Fruit fly (Drosophila melanogaster) whole organism, wandering third instar larva: ENCODE results near the gene ND-B14.5A.

ENCODE experiments used
- Abd-B ChIP-seq: fragments of >200 bp; optimal IDR thresholded peaks from 2 replicates; lab custom pipeline; 2017; ENCODE audit warnings: missing biosample characterization, missing genetic modification characterization
- CG32264 ChIP-seq: fragments of 200-800 bp; sonication (Bioruptor generic); optimal IDR thresholded peaks from 2 replicates; lab custom pipeline; 2016; ENCODE audit warnings: missing biosample characterization, missing genetic modification characterization
- CG9705 ChIP-seq: fragments of 200-800 bp; sonication (Bioruptor generic); optimal IDR thresholded peaks from 2 replicates; lab custom pipeline; 2018; ENCODE audit warnings: missing biosample characterization, mild to moderate bottlenecking, missing genetic modification characterization
- CrebA ChIP-seq: fragments of 200-800 bp; sonication (Bioruptor generic); optimal IDR thresholded peaks from 2 replicates; lab custom pipeline; 2016; ENCODE audit warnings: missing biosample characterization, mild to moderate bottlenecking, missing genetic modification characterization, borderline replicate concordance
- Dfd ChIP-seq: fragments of >200 bp; optimal IDR thresholded peaks from 2 replicates; lab custom pipeline; 2017; ENCODE audit warnings: missing biosample characterization, missing genetic modification characterization
- Dif ChIP-seq: fragments of 200-275, 200-300 bp; sonication (Bioruptor generic); optimal IDR thresholded peaks from 2 replicates; lab custom pipeline; 2018; ENCODE audit warnings: missing biosample characterization, missing genetic modification characterization; ENCODE audit not compliant: partially characterized antibody
- GATAd ChIP-seq: sonication (Bioruptor generic); optimal IDR thresholded peaks from 2 replicates; lab custom pipeline; 2016; ENCODE audit warnings: missing biosample characterization, missing genetic modification characterization
- HLH106 ChIP-seq: fragments of 200-800 bp; optimal IDR thresholded peaks from 3 replicates; lab custom pipeline; 2019; ENCODE audit warnings: missing biosample characterization, mild to moderate bottlenecking, missing genetic modification characterization, moderate library complexity
- Hnf4 ChIP-seq: fragments of 200-800 bp; sonication (Bioruptor generic); optimal IDR thresholded peaks from 2 replicates; lab custom pipeline; 2016; ENCODE audit warnings: missing biosample characterization, mild to moderate bottlenecking, missing genetic modification characterization
- Jra ChIP-seq: sonication (Bioruptor generic); optimal IDR thresholded peaks from 2 replicates; lab custom pipeline; 2016; ENCODE audit warnings: missing biosample characterization, missing genetic modification characterization
- Mio ChIP-seq: sonication (Bioruptor generic); optimal IDR thresholded peaks from 2 replicates; lab custom pipeline; 2016; ENCODE audit warnings: missing biosample characterization, missing genetic modification characterization
- Myc ChIP-seq: fragments of >200 bp; optimal IDR thresholded peaks from 2 replicates; lab custom pipeline; 2017
- N ChIP-seq: fragments of >200 bp; optimal IDR thresholded peaks from 2 replicates; lab custom pipeline; 2018; ENCODE audit warnings: missing biosample characterization, missing external identifiers, missing genetic modification characterization
- OdsH ChIP-seq: fragments of 200-800 bp; sonication (Bioruptor generic); optimal IDR thresholded peaks from 2 replicates; lab custom pipeline; 2016; ENCODE audit warnings: missing biosample characterization, mild to moderate bottlenecking, missing genetic modification characterization
- Rel ChIP-seq, 2 experiments: fragments of 200-800 bp; sonication (Bioruptor generic) in 1 of 2; optimal IDR thresholded peaks; 2 replicates in 1 of 2; 3 replicates in 1 of 2; lab custom pipeline; 2016 to 2019; ENCODE audit warnings: mild to moderate bottlenecking in 2 of 2, missing biosample characterization in 2 of 2, missing genetic modification characterization in 2 of 2, moderate library complexity in 1 of 2
- Sp1 ChIP-seq: fragments of 200-800 bp; sonication (Bioruptor generic); optimal IDR thresholded peaks from 3 replicates; lab custom pipeline; 2019; ENCODE audit warnings: missing biosample characterization, mild to moderate bottlenecking, missing genetic modification characterization, moderate library complexity
- Vsx2 ChIP-seq: fragments of 200-300, 225-300 bp; sonication (Bioruptor generic); optimal IDR thresholded peaks from 2 replicates; lab custom pipeline; 2018; ENCODE audit warnings: missing biosample characterization, missing genetic modification characterization; ENCODE audit not compliant: partially characterized antibody
- br ChIP-seq: fragments of 200-800 bp; sonication (Bioruptor generic); optimal IDR thresholded peaks from 2 replicates; lab custom pipeline; 2016; ENCODE audit warnings: missing biosample characterization, missing genetic modification characterization
- brk ChIP-seq: fragments of 200-800 bp; sonication (Bioruptor generic); optimal IDR thresholded peaks from 2 replicates; lab custom pipeline; 2016; ENCODE audit warnings: missing biosample characterization, mild to moderate bottlenecking, missing genetic modification characterization
- dl ChIP-seq, 2 experiments: fragments of 175-275, 200-275 bp in 1 of 2; fragments of 200-275 bp in 1 of 2; sonication (Bioruptor generic); optimal IDR thresholded peaks; lab custom pipeline; 2018; ENCODE audit warnings: mild to moderate bottlenecking in 2 of 2, missing biosample characterization in 2 of 2, missing genetic modification characterization in 2 of 2, moderate library complexity in 2 of 2; ENCODE audit not compliant: partially characterized antibody in 2 of 2, insufficient read depth in 1 of 2
- dmrt93B ChIP-seq: fragments of 200-800 bp; sonication (Bioruptor generic); optimal IDR thresholded peaks from 2 replicates; lab custom pipeline; 2018; ENCODE audit warnings: missing biosample characterization, mild to moderate bottlenecking, missing genetic modification characterization
- ey ChIP-seq: fragments of 200-800 bp; sonication (Bioruptor generic); optimal IDR thresholded peaks from 2 replicates; lab custom pipeline; 2016; ENCODE audit warnings: missing biosample characterization, missing genetic modification characterization
- foxo ChIP-seq, 2 experiments: fragments of 200-800 bp; sonication (Bioruptor generic); optimal IDR thresholded peaks; 2 replicates in 1 of 2; 3 replicates in 1 of 2; lab custom pipeline; 2016 to 2017; ENCODE audit warnings: missing biosample characterization in 2 of 2, missing genetic modification characterization in 2 of 2
- fru ChIP-seq: fragments of 200-800 bp; sonication (Bioruptor generic); optimal IDR thresholded peaks from 3 replicates; lab custom pipeline; 2016; ENCODE audit warnings: missing biosample characterization, mild to moderate bottlenecking, missing genetic modification characterization
- h ChIP-seq: fragments of 200-800 bp; sonication (Bioruptor generic); optimal IDR thresholded peaks from 3 replicates; lab custom pipeline; 2016; ENCODE audit warnings: missing biosample characterization, mild to moderate bottlenecking, missing genetic modification characterization
- lola ChIP-seq: fragments of >200 bp; optimal IDR thresholded peaks from 2 replicates; lab custom pipeline; 2017; ENCODE audit warnings: missing biosample characterization, missing genetic modification characterization
- pan ChIP-seq: fragments of >200 bp; optimal IDR thresholded peaks from 2 replicates; lab custom pipeline; 2017
- psq ChIP-seq: fragments of 200-800 bp; sonication (Bioruptor generic); optimal IDR thresholded peaks from 3 replicates; lab custom pipeline; 2017; ENCODE audit warnings: missing biosample characterization, mild to moderate bottlenecking, missing genetic modification characterization, moderate library complexity
- rgr ChIP-seq: fragments of 200-800 bp; sonication (Bioruptor generic); optimal IDR thresholded peaks from 3 replicates; lab custom pipeline; 2016; ENCODE audit warnings: missing biosample characterization, mild to moderate bottlenecking, missing genetic modification characterization
- sage ChIP-seq: fragments of 200-800 bp; sonication (Bioruptor generic); optimal IDR thresholded peaks from 2 replicates; lab custom pipeline; 2016; ENCODE audit warnings: missing biosample characterization, mild to moderate bottlenecking, missing genetic modification characterization
- sv ChIP-seq: fragments of 200-800 bp; sonication (Bioruptor generic); optimal IDR thresholded peaks from 3 replicates; lab custom pipeline; 2016; ENCODE audit warnings: missing biosample characterization, missing genetic modification characterization
- tai ChIP-seq: sonication (Bioruptor generic); optimal IDR thresholded peaks from 2 replicates; lab custom pipeline; 2016; ENCODE audit warnings: missing biosample characterization, missing genetic modification characterization
- usp ChIP-seq: fragments of >200 bp; optimal IDR thresholded peaks from 2 replicates; lab custom pipeline; 2017; ENCODE audit warnings: missing biosample characterization, missing genetic modification characterization

The ND-B14.5A gene

dm6 chrX:2178802-2179201 lies 6.5 kb downstream of the ND-B14.5A start, which contains the start of gene Cyp4ae1:
Cyp4ae1 (plus strand) TSS chrX:2179007.
- TF ChIP-seq pan (lab: Kevin White, UChicago) (no peak), Rel (GFP tag; optimal IDR thresholded peaks at IDR 0.05; lab: Kevin White, UChicago) (no peak), Rel (tag; optimal IDR thresholded peaks at IDR 0.05; lab: Kevin White, UChicago) (no peak), sv (GFP tag; lab: Kevin White, UChicago) (no peak), GATAd (GFP tag; lab: Kevin White, UChicago) (no peak), Abd-B (no peak), usp (GFP tag; lab: Kevin White, UChicago) (no peak), CG9705 (GFP tag; lab: Kevin White, UChicago) (no peak), fru (GFP tag; lab: Kevin White, UChicago) (no peak), CG32264 (GFP tag; lab: Kevin White, UChicago) (no peak), Dif (GFP tag; lab: Kevin White, UChicago) (no peak), h (GFP tag; lab: Kevin White, UChicago) (no peak), dl (GFP tag; optimal IDR thresholded peaks at IDR 0.05; lab: Kevin White, UChicago; ENCODE audit: insufficient read depth in 1 of 2, partially characterized antibody in 2 of 2) (no peak), ey (no peak), Myc (lab: Kevin White, UChicago) (no peak), Hnf4 (no peak), HLH106 (tag; lab: Kevin White, UChicago) (no peak), brk (GFP tag; lab: Kevin White, UChicago) (no peak), lola (GFP tag; lab: Kevin White, UChicago) (no peak), dmrt93B (GFP tag; lab: Kevin White, UChicago) (no peak)

DNA sequence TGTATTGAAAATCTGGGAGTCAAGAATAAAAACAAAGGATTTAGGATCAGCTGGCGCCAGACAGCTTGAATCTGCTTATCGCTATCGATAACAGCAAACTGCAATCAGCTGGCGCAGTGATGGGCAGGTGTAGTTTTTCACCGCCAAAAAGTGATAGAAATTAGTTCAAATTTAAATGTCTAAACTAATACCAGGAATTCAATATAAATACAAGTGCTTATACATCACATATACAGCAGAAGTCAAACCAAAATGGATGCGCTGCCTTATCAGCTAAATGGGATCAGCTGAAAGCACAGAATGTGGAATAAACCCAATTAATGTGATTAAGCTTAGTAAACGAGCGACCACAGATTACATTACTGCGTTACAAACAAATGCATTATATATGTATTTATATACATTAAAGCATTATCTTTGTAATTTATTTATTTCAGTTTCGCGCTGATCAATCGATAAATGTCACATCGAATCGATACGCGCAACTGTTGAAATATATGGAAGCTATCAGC lies 8.5 kb downstream of the ND-B14.5A start, which contains the start of gene pn:
TSS of gene pn (plus strand) at position 462 of the 512 bp plus-strand sequence.
- no peak for TF ChIP-seq Rel (GFP tag; optimal IDR thresholded peaks at IDR 0.05; lab: Kevin White, UChicago)
- TF ChIP-seq Rel (tag; optimal IDR thresholded peaks at IDR 0.05; lab: Kevin White, UChicago), result peak; percentile 20
- TF ChIP-seq h (GFP tag; lab: Kevin White, UChicago), result no peak
- peak; percentile 71 for TF ChIP-seq Myc (lab: Kevin White, UChicago)
- no peak for TF ChIP-seq N (GFP tag; lab: Kevin White, UChicago)
- no peak for TF ChIP-seq pan (lab: Kevin White, UChicago)

dm6 chrX:2184563-2184962 lies 12.2 kb downstream of the ND-B14.5A start, which contains the start of the genes Nmd3 and CG17776:
Nmd3 (minus strand) TSS chrX:2184668.
CG17776 (plus strand) TSS chrX:2184725.
- TF ChIP-seq h (GFP tag; lab: Kevin White, UChicago), result no peak
- peak; percentile 97 for TF ChIP-seq Myc (lab: Kevin White, UChicago)
- TF ChIP-seq foxo (GFP tag; optimal IDR thresholded peaks at IDR 0.05; lab: Kevin White, UChicago), result peak in 1 of 2 experiments; percentile 13
- TF ChIP-seq Rel (GFP tag; optimal IDR thresholded peaks at IDR 0.05; lab: Kevin White, UChicago), result no peak
- peak; percentile 55 for TF ChIP-seq Rel (tag; optimal IDR thresholded peaks at IDR 0.05; lab: Kevin White, UChicago)
- no peak for TF ChIP-seq tai
- peak; percentile 27 for TF ChIP-seq HLH106 (tag; lab: Kevin White, UChicago)
- TF ChIP-seq rgr (GFP tag; lab: Kevin White, UChicago), result peak; percentile 8
- peak; percentile 1 for TF ChIP-seq Sp1
- TF ChIP-seq pan (lab: Kevin White, UChicago), result no peak

dm6 chrX:2186555-2186954 lies 14.2 kb downstream of the ND-B14.5A start, which contains the start of gene CG17777:
CG17777 (plus strand) TSS chrX:2186855.
- no peak for TF ChIP-seq brk (GFP tag; lab: Kevin White, UChicago)
- TF ChIP-seq Rel (GFP tag; optimal IDR thresholded peaks at IDR 0.05; lab: Kevin White, UChicago), result no peak
- no peak for TF ChIP-seq Rel (tag; optimal IDR thresholded peaks at IDR 0.05; lab: Kevin White, UChicago)
- TF ChIP-seq HLH106 (tag; lab: Kevin White, UChicago), result no peak
- no peak for TF ChIP-seq Dfd
- no peak for TF ChIP-seq Vsx2 (GFP tag; lab: Kevin White, UChicago)
- TF ChIP-seq psq (GFP tag; lab: Kevin White, UChicago), result no peak
- no peak for TF ChIP-seq h (GFP tag; lab: Kevin White, UChicago)
- no peak for TF ChIP-seq GATAd (GFP tag; lab: Kevin White, UChicago)
- TF ChIP-seq Dif (GFP tag; lab: Kevin White, UChicago), result no peak

dm6 chrX:2187520-2187919 lies 15.2 kb downstream of the ND-B14.5A start, which contains the start of gene CG3457:
CG3457 (plus strand) TSS chrX:2187820.
- no peak for TF ChIP-seq dl (GFP tag; optimal IDR thresholded peaks at IDR 0.05; lab: Kevin White, UChicago; ENCODE audit: insufficient read depth in 1 of 2, partially characterized antibody in 2 of 2)
- TF ChIP-seq sv (GFP tag; lab: Kevin White, UChicago), result no peak
- TF ChIP-seq dmrt93B (GFP tag; lab: Kevin White, UChicago), result no peak
- TF ChIP-seq HLH106 (tag; lab: Kevin White, UChicago), result no peak
- TF ChIP-seq Myc (lab: Kevin White, UChicago), result no peak
- TF ChIP-seq Jra (GFP tag; lab: Kevin White, UChicago), result no peak
- TF ChIP-seq OdsH (GFP tag; lab: Kevin White, UChicago), result no peak
- no peak for TF ChIP-seq Hnf4
- no peak for TF ChIP-seq fru (GFP tag; lab: Kevin White, UChicago)
- no peak for TF ChIP-seq psq (GFP tag; lab: Kevin White, UChicago)
- TF ChIP-seq usp (GFP tag; lab: Kevin White, UChicago), result no peak
- no peak for TF ChIP-seq sage
- TF ChIP-seq br (GFP tag; lab: Kevin White, UChicago), result no peak
- no peak for TF ChIP-seq Sp1
- TF ChIP-seq N (GFP tag; lab: Kevin White, UChicago), result no peak
- no peak for TF ChIP-seq Mio (GFP tag; lab: Kevin White, UChicago)
- no peak for TF ChIP-seq pan (lab: Kevin White, UChicago)
- TF ChIP-seq Rel (GFP tag; optimal IDR thresholded peaks at IDR 0.05; lab: Kevin White, UChicago), result no peak
- TF ChIP-seq Rel (tag; optimal IDR thresholded peaks at IDR 0.05; lab: Kevin White, UChicago), result no peak
- no peak for TF ChIP-seq CrebA (GFP tag; lab: Kevin White, UChicago)
- TF ChIP-seq, all 38 proteins: peak for 0
